Worm (Caenorhabditis elegans): ENCODE results near the gene T06A1.1.

DNA sequence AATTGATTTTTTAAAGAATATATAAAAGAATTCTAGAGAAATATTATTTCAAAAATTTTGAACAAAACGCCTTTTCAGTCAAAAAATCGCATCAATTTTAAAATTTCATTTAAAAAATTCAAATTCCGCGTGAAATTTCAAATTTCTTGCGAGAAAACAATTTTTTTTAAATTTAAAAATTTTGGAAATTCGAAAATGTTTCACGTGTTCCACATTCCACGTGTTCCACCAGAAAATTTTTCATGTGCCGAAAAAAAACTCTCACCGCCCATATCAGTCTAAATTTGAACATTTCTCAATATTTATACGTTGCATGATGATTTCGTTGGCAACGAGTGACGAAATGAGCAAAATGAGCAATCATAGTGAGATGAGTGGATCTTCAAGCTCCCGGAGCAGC is 49.7 kb upstream of the T06A1.1 start, which contains the start of gene fbxa-201:
- no peak for TF ChIP-seq pqm-1 (tag; optimal IDR thresholded peaks at IDR 0.05)
- no peak for TF ChIP-seq ceh-82 (tag; optimal IDR thresholded peaks at IDR 0.05)
- no peak for TF ChIP-seq nhr-25 (tag; optimal IDR thresholded peaks at IDR 0.05; ENCODE audit: borderline replicate concordance, insufficient read depth)
- no peak for TF ChIP-seq ceh-28 (tag; optimal IDR thresholded peaks at IDR 0.05)
- no peak for TF ChIP-seq nhr-237 (tag; optimal IDR thresholded peaks at IDR 0.05)
- no peak for TF ChIP-seq nhr-11 (tag; optimal IDR thresholded peaks at IDR 0.05)
- no peak for TF ChIP-seq nhr-76 (tag; optimal IDR thresholded peaks at IDR 0.05)
